Fruit fly (Drosophila melanogaster): Measurements from ENCODE around the gene Blos4.

The Blos4 gene

DNA sequence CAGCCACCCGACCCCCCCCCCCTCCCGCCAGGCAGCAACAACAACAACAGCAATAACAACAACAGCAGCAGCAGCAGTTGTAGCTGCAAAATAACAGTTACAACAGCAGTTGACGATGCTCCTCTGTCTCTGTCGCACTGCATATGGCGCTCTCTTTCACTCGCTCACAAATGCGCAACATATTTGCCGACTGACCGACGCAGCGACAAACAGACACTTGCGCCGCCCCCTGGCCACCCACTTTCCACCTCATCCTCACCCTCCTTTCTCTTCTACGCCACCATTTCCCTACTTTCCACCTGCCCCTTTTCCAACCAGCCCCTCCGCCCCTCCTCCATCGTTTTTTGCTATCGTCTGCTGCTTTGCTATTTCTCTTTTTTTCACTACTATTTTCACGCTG lies 24.9 kb upstream of the Blos4 start:
- no peak for TF ChIP-seq pad (GFP tag; optimal IDR thresholded peaks at IDR 0.05)
- TF ChIP-seq CG12768 (GFP tag; optimal IDR thresholded peaks at IDR 0.05) = no peak
- no peak for TF ChIP-seq Crg-1 (GFP tag; optimal IDR thresholded peaks at IDR 0.05)
- no peak for TF ChIP-seq toe (GFP tag; optimal IDR thresholded peaks at IDR 0.05)
- peak; percentile 77 for TF ChIP-seq tj (GFP tag; optimal IDR thresholded peaks at IDR 0.05)

DNA sequence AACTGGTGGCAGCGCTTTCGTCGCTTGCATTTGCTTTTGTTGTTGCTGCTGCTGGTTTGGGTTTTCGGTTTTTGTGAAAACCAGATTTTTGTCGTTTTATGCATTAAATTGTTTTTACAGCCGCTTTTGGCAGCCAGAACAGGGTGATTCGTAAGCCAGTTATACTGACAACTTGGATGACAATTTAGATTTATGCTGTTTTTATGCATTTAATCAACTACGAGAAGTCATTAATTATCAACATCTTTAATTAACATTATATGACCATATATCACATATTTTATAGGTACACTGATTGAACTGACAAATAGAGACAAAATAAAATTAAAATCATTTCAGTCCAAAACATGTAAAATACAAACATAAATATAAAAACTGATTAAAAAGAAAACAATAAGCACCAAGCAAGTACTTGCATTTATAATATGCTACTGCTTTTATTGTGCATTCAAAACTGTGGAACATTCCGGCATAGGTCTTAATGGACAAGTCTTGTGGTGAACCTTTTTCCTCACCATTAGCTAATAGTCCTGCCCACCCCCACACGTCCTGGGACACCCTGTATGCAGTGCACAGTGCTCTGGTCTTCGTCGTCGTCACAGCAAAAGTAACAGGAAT lies 24.0 kb upstream of the Blos4 start:
- TF ChIP-seq CG33017 (tag; optimal IDR thresholded peaks at IDR 0.05) (peak; percentile 21), CG14711 (tag; optimal IDR thresholded peaks at IDR 0.05) (no peak), Clk (GFP tag; optimal IDR thresholded peaks at IDR 0.05) (no peak), CG1620 (GFP tag; optimal IDR thresholded peaks at IDR 0.05) (no peak), ovo (GFP tag; optimal IDR thresholded peaks at IDR 0.05) (no peak), kay (GFP tag; ENCODE audit: borderline replicate concordance) (peak; percentile 52), cnc (optimal IDR thresholded peaks at IDR 0.05) (no peak), Hr96 (GFP tag; optimal IDR thresholded peaks at IDR 0.05) (no peak), CG5204 (GFP tag; optimal IDR thresholded peaks at IDR 0.05) (peak; percentile 22), CG7045 (GFP tag; optimal IDR thresholded peaks at IDR 0.05) (peak; percentile 23), Crg-1 (GFP tag; optimal IDR thresholded peaks at IDR 0.05) (no peak), toe (GFP tag; optimal IDR thresholded peaks at IDR 0.05) (peak; percentile 15), CG7101 (tag; optimal IDR thresholded peaks at IDR 0.05) (no peak), CG11617 (GFP tag; optimal IDR thresholded peaks at IDR 0.05) (peak; percentile 2), bab1 (GFP tag; optimal IDR thresholded peaks at IDR 0.05) (no peak), CG12768 (GFP tag; optimal IDR thresholded peaks at IDR 0.05) (peak; percentile 29), pad (GFP tag; optimal IDR thresholded peaks at IDR 0.05) (no peak)

dm6 chr3L:10855419-10856213 lies 23.3 kb upstream of the Blos4 start:
- TF ChIP-seq CG7045 (GFP tag; optimal IDR thresholded peaks at IDR 0.05) (peak; percentile 60), tj (GFP tag; optimal IDR thresholded peaks at IDR 0.05) (no peak), pad (GFP tag; optimal IDR thresholded peaks at IDR 0.05) (peak; percentile 19), CG11617 (GFP tag; optimal IDR thresholded peaks at IDR 0.05) (peak; percentile 8), bab1 (GFP tag; optimal IDR thresholded peaks at IDR 0.05) (no peak), CG12768 (GFP tag; optimal IDR thresholded peaks at IDR 0.05) (peak; percentile 54), Hr96 (GFP tag; optimal IDR thresholded peaks at IDR 0.05) (no peak), CG7101 (tag; optimal IDR thresholded peaks at IDR 0.05) (peak; percentile 61), toe (GFP tag; optimal IDR thresholded peaks at IDR 0.05) (no peak), CG33017 (tag; optimal IDR thresholded peaks at IDR 0.05) (peak; percentile 52), kay (GFP tag; ENCODE audit: borderline replicate concordance) (no peak), ovo (GFP tag; optimal IDR thresholded peaks at IDR 0.05) (no peak), CG5204 (GFP tag; optimal IDR thresholded peaks at IDR 0.05) (no peak), CG14711 (tag; optimal IDR thresholded peaks at IDR 0.05) (peak; percentile 9), Clk (GFP tag; optimal IDR thresholded peaks at IDR 0.05) (peak; percentile 35), cnc (optimal IDR thresholded peaks at IDR 0.05) (no peak), cic (GFP tag; optimal IDR thresholded peaks at IDR 0.05) (no peak), Mnt (GFP tag; optimal IDR thresholded peaks at IDR 0.05) (no peak), Crg-1 (GFP tag; optimal IDR thresholded peaks at IDR 0.05) (no peak), CG1620 (GFP tag; optimal IDR thresholded peaks at IDR 0.05) (no peak)

DNA sequence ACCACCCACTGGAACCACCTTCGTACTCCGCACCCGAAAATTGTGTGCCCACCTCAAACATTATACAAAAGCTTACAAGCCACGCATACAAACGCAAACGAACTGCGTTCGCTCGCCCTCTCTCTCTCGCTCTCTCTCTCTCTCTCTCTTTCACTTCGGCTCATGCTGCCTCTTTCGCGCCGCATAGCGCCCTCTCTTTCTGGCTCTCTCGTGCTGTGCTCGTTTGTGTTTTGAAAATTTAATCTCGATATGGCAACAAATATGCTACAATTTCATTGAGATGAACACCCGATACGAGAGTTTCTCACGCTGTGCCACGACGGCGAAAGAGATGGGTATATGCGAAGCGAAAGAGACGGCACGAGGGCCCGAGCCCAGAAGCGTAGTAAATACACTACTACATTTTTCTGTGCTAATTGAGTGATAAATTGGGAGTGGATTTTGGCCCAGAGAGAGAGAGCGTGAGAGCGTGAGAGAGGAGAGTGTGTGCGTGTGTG lies 22.3 kb upstream of the Blos4 start:
- no peak for TF ChIP-seq ovo (GFP tag; optimal IDR thresholded peaks at IDR 0.05)
- TF ChIP-seq CG11617 (GFP tag; optimal IDR thresholded peaks at IDR 0.05) = no peak
- peak; percentile 61 for TF ChIP-seq CG12768 (GFP tag; optimal IDR thresholded peaks at IDR 0.05)
- no peak for TF ChIP-seq CG14711 (tag; optimal IDR thresholded peaks at IDR 0.05)
- peak; percentile 28 for TF ChIP-seq Hr96 (GFP tag; optimal IDR thresholded peaks at IDR 0.05)
- peak; percentile 1 for TF ChIP-seq CG33017 (tag; optimal IDR thresholded peaks at IDR 0.05)
- no peak for TF ChIP-seq CG1620 (GFP tag; optimal IDR thresholded peaks at IDR 0.05)
- no peak for TF ChIP-seq CG7101 (tag; optimal IDR thresholded peaks at IDR 0.05)
- no peak for TF ChIP-seq CG5204 (GFP tag; optimal IDR thresholded peaks at IDR 0.05)
- peak; percentile 78 for TF ChIP-seq pad (GFP tag; optimal IDR thresholded peaks at IDR 0.05)
- TF ChIP-seq bab1 (GFP tag; optimal IDR thresholded peaks at IDR 0.05) = no peak
- TF ChIP-seq CG7045 (GFP tag; optimal IDR thresholded peaks at IDR 0.05) = no peak
- no peak for TF ChIP-seq Crg-1 (GFP tag; optimal IDR thresholded peaks at IDR 0.05)
- TF ChIP-seq kay (GFP tag; ENCODE audit: borderline replicate concordance) = no peak
- TF ChIP-seq cic (GFP tag; optimal IDR thresholded peaks at IDR 0.05) = peak; percentile 57
- peak; percentile 37 for TF ChIP-seq tj (GFP tag; optimal IDR thresholded peaks at IDR 0.05)
- TF ChIP-seq Mnt (GFP tag; optimal IDR thresholded peaks at IDR 0.05) = peak; percentile 19
- no peak for TF ChIP-seq cnc (optimal IDR thresholded peaks at IDR 0.05)
- TF ChIP-seq Clk (GFP tag; optimal IDR thresholded peaks at IDR 0.05) = no peak
- peak; percentile 13 for TF ChIP-seq toe (GFP tag; optimal IDR thresholded peaks at IDR 0.05)

DNA sequence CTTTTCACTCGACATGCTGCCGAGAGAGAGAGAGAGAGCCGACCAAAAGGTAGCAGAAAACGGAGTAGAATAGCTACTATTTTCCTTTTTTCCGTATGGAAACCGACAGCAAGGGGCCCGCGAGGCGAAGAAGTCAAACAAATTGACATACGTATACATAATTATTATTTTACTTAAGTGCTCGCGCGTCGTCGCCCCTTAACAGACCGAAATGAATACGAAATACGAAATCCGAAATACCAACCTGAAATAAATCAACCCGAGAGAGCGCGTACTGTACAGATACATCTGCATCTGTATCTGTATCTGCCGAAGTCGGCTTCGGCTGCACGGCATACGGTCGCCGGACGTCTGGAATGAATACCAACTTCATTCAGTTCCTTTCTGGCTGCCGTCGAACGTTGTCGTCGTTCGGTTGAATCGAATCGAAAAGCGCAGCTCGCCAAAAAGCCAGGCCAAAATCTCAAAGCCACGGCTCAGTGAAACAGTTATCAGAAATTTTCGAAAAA lies 21.3 kb upstream of the Blos4 start:
- TF ChIP-seq Clk (GFP tag; optimal IDR thresholded peaks at IDR 0.05) (no peak), Hr96 (GFP tag; optimal IDR thresholded peaks at IDR 0.05) (peak; percentile 54), cic (GFP tag; optimal IDR thresholded peaks at IDR 0.05) (peak; percentile 73), CG7045 (GFP tag; optimal IDR thresholded peaks at IDR 0.05) (no peak), Crg-1 (GFP tag; optimal IDR thresholded peaks at IDR 0.05) (no peak), CG14711 (tag; optimal IDR thresholded peaks at IDR 0.05) (peak; percentile 20), cnc (optimal IDR thresholded peaks at IDR 0.05) (no peak), toe (GFP tag; optimal IDR thresholded peaks at IDR 0.05) (peak; percentile 5), CG5204 (GFP tag; optimal IDR thresholded peaks at IDR 0.05) (no peak), CG7101 (tag; optimal IDR thresholded peaks at IDR 0.05) (peak; percentile 39), kay (GFP tag; ENCODE audit: borderline replicate concordance) (peak; percentile 69), CG33017 (tag; optimal IDR thresholded peaks at IDR 0.05) (peak; percentile 55), Mnt (GFP tag; optimal IDR thresholded peaks at IDR 0.05) (peak; percentile 51), CG12768 (GFP tag; optimal IDR thresholded peaks at IDR 0.05) (peak; percentile 64), tj (GFP tag; optimal IDR thresholded peaks at IDR 0.05) (peak; percentile 11), pad (GFP tag; optimal IDR thresholded peaks at IDR 0.05) (peak; percentile 82), CG11617 (GFP tag; optimal IDR thresholded peaks at IDR 0.05) (no peak)

Data from whole organism, adult.